Worm (Caenorhabditis elegans) whole organism, L1 larva: ENCODE measurements around the gene popl-1.

Experiments
- lin-13 ChIP-seq: fragments of 150-350 bp; optimal IDR thresholded peaks from 2 replicates; lab custom pipeline; 2014; ENCODE audit warnings: missing biosample characterization, missing genetic modification reagents, missing genetic modification characterization
- lin-39 ChIP-seq: fragments of 150-350 bp; optimal IDR thresholded peaks from 2 replicates; lab custom pipeline; 2014; ENCODE audit warnings: missing biosample characterization, missing genetic modification reagents, missing genetic modification characterization
- nhr-20 ChIP-seq: sonication (generic microtip); optimal IDR thresholded peaks from 2 replicates; lab custom pipeline; 2016; ENCODE audit warnings: mild to moderate bottlenecking, missing genetic modification characterization, missing compliant biosample characterization
- nhr-71 ChIP-seq: sonication (generic microtip); optimal IDR thresholded peaks from 2 replicates; lab custom pipeline; 2016; ENCODE audit warnings: mild to moderate bottlenecking, missing genetic modification characterization, moderate library complexity, missing compliant biosample characterization
- nhr-76 ChIP-seq: sonication (generic microtip); optimal IDR thresholded peaks from 2 replicates; lab custom pipeline; 2017; ENCODE audit warnings: missing biosample characterization, missing genetic modification characterization
- nhr-85 ChIP-seq: sonication (generic microtip); peaks from one replicate; lab custom pipeline; 2016; ENCODE audit warnings: missing genetic modification characterization, inconsistent platforms, missing compliant biosample characterization
- skn-1 ChIP-seq: fragments of 150-350 bp; optimal IDR thresholded peaks from 2 replicates; lab custom pipeline; 2014; ENCODE audit warnings: missing biosample characterization, missing genetic modification characterization
- snpc-4 ChIP-seq: fragments of 150-350 bp; optimal IDR thresholded peaks from 2 replicates; lab custom pipeline; 2014; ENCODE audit warnings: missing biosample characterization, missing genetic modification characterization
- sox-4 ChIP-seq: sonication (generic microtip); optimal IDR thresholded peaks from 2 replicates; lab custom pipeline; 2016; ENCODE audit warnings: missing genetic modification characterization, missing compliant biosample characterization
- unc-62 ChIP-seq: fragments of 150-350 bp; optimal IDR thresholded peaks from 2 replicates; lab custom pipeline; 2014; ENCODE audit warnings: missing biosample characterization, missing genetic modification reagents, missing genetic modification characterization
- zag-1 ChIP-seq: fragments of 150-350 bp; optimal IDR thresholded peaks from 2 replicates; lab custom pipeline; 2014; ENCODE audit warnings: missing biosample characterization, missing genetic modification characterization
- ztf-4 ChIP-seq: fragments of 150-350 bp; optimal IDR thresholded peaks from 2 replicates; lab custom pipeline; 2014; ENCODE audit warnings: missing biosample characterization, missing genetic modification characterization

- TF ChIP-seq lin-39 (tag; lab: Kevin White, UChicago) (no peak), unc-62 (GFP tag; lab: Kevin White, UChicago) (no peak), nhr-20 (tag; lab: Kevin White, UChicago) (peak; percentile 24), lin-13 (GFP tag; lab: Kevin White, UChicago) (no peak), snpc-4 (tag; lab: Kevin White, UChicago) (no peak), nhr-76 (tag; lab: Kevin White, UChicago) (no peak), nhr-85 (tag; lab: Kevin White, UChicago) (no peak), zag-1 (tag; lab: Kevin White, UChicago) (no peak), nhr-71 (peak; percentile 30), ztf-4 (tag; lab: Kevin White, UChicago) (no peak), skn-1 (tag; lab: Kevin White, UChicago) (no peak), sox-4 (no peak)
Observed at ce11 chrIII:6379129-6379528, 51.6 kb downstream of the popl-1 start, which contains the start of gene C16A3.6.
